Worm (Caenorhabditis elegans) whole organism, young adult: ENCODE data around the gene try-5.

Experiments used
- bed-2 ChIP-seq: fragments of 200-800 bp; sonication (Bioruptor generic); IDR thresholded peaks from 2 replicates; pipeline ENCODE4 v1.3.6; 2022; ENCODE audit warnings: missing genetic modification reagents, missing genetic modification characterization, missing compliant biosample characterization
- ceh-91 ChIP-seq: fragments of 200-800 bp; sonication (Bioruptor generic); IDR thresholded peaks from 2 replicates; pipeline ENCODE4 v1.3.6; 2022; ENCODE audit warnings: missing genetic modification reagents, missing genetic modification characterization, missing compliant biosample characterization
- chd-7 ChIP-seq: sonication (generic microtip); optimal IDR thresholded peaks from 2 replicates; lab custom pipeline; 2016; ENCODE audit warnings: mild to moderate bottlenecking, missing genetic modification characterization, moderate library complexity, missing compliant biosample characterization
- egl-44 ChIP-seq: fragments of 200-800 bp; sonication (Bioruptor generic); IDR thresholded peaks from 2 replicates; pipeline ENCODE4 v1.3.6; 2022; ENCODE audit warnings: missing genetic modification reagents, missing genetic modification characterization, missing compliant biosample characterization
- ekl-4 ChIP-seq: fragments of 200-800 bp; sonication (Bioruptor generic); IDR thresholded peaks from 2 replicates; pipeline ENCODE4 v1.3.6; 2022; ENCODE audit warnings: missing genetic modification reagents, missing genetic modification characterization, missing compliant biosample characterization

DNA sequence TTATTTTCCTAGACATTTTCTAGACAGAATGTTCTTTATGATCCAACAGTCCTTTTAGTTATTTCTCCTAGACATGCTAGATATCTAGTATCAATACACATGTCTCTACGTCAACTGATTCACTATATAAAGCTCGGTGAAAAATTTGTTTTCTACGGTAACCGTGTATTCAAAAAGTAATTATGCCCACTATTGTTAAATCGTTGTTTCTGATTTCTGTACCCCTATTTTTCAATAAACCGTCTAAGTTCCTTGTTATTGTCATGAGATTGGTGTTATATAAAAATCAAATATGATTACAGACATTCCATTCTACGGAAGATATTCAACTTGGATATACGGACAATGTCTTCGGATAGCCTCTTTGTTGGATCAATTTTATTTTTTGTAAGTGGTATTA is 6.1 kb downstream of the try-5 start, which contains the start of gene srx-46:
- TF ChIP-seq ceh-91 (GFP tag; lab: Robert Waterston, UW) (no peak), ekl-4 (no peak), chd-7 (tag; lab: Kevin White, UChicago) (no peak), bed-2 (GFP tag; lab: Robert Waterston, UW) (no peak), egl-44 (GFP tag; lab: Robert Waterston, UW) (no peak)
